Worm (Caenorhabditis elegans) whole organism, L4 larva: ENCODE data around the gene T14G10.8.

Experiments
- D1046.2 ChIP-seq: fragments of 200-800 bp; sonication (Bioruptor generic); IDR thresholded peaks from 2 replicates; pipeline ENCODE4 v1.3.6; 2022; ENCODE audit warnings: missing genetic modification characterization, missing compliant biosample characterization
- F10B5.3 ChIP-seq: sonication (generic microtip); optimal IDR thresholded peaks from 2 replicates; lab custom pipeline; 2016; ENCODE audit warnings: mild to moderate bottlenecking, missing genetic modification characterization, missing compliant biosample characterization
- F44E2.7 ChIP-seq: fragments of 200-800 bp; sonication (Bioruptor generic); IDR thresholded peaks from 2 replicates; pipeline ENCODE4 v2.1.2; 2022; ENCODE audit warnings: missing genetic modification characterization, missing compliant biosample characterization
- ZK337.2 ChIP-seq: fragments of 200-800 bp; sonication (Bioruptor generic); IDR thresholded peaks from 2 replicates; pipeline ENCODE4 v1.3.6; 2022; ENCODE audit warnings: missing genetic modification reagents, missing genetic modification characterization, missing compliant biosample characterization
- aha-1 ChIP-seq: fragments of 150-350 bp; peaks from one replicate; lab custom pipeline; 2014; ENCODE audit warnings: missing biosample characterization, missing genetic modification characterization
- ceh-32 ChIP-seq: sonication (generic microtip); optimal IDR thresholded peaks from 2 replicates; lab custom pipeline; 2016; ENCODE audit warnings: mild to moderate bottlenecking, missing genetic modification characterization, missing compliant biosample characterization; ENCODE audit not compliant: poor library complexity
- ces-1 ChIP-seq: fragments of 150-350 bp; sonication (generic microtip); optimal IDR thresholded peaks from 4 replicates; lab custom pipeline; 2014; ENCODE audit warnings: missing biosample characterization, missing genetic modification reagents, missing genetic modification characterization
- cey-2 ChIP-seq: sonication (generic microtip); optimal IDR thresholded peaks from 3 replicates; lab custom pipeline; 2017; ENCODE audit warnings: missing genetic modification characterization, mild to moderate bottlenecking, missing compliant biosample characterization, antibody characterized with exemption, borderline replicate concordance; ENCODE audit not compliant: insufficient read depth
- ctbp-1 ChIP-seq: fragments of 200-800 bp; sonication (Bioruptor generic); IDR thresholded peaks from 2 replicates; pipeline ENCODE4 v1.3.6; 2022; ENCODE audit warnings: missing genetic modification reagents, missing genetic modification characterization, missing compliant biosample characterization
- daf-19 ChIP-seq: fragments of 200-800 bp; sonication (Bioruptor generic); conservative IDR thresholded peaks from 2 replicates; pipeline ENCODE4 v1.3.6; 2022; ENCODE audit warnings: missing genetic modification characterization, missing compliant biosample characterization
- dmd-6 ChIP-seq: fragments of 200-800 bp; sonication (Bioruptor generic); IDR thresholded peaks from 2 replicates; pipeline ENCODE4 v1.3.6; 2022; ENCODE audit warnings: missing genetic modification reagents, missing genetic modification characterization, missing compliant biosample characterization
- duxl-1 ChIP-seq: sonication (generic microtip); optimal IDR thresholded peaks from 2 replicates; lab custom pipeline; 2016; ENCODE audit warnings: mild to moderate bottlenecking, missing genetic modification characterization, moderate library complexity, missing compliant biosample characterization; ENCODE audit not compliant: poor library complexity
- fkh-10 ChIP-seq: fragments of 150-350 bp; optimal IDR thresholded peaks from 2 replicates; lab custom pipeline; 2014; ENCODE audit warnings: missing biosample characterization, missing genetic modification reagents, missing genetic modification characterization
- fos-1 ChIP-seq: fragments of 150-350 bp; optimal IDR thresholded peaks from 2 replicates; lab custom pipeline; 2014; ENCODE audit warnings: missing biosample characterization, missing genetic modification characterization
- hlh-30 ChIP-seq: sonication (generic microtip); optimal IDR thresholded peaks from 2 replicates; lab custom pipeline; 2017; ENCODE audit warnings: antibody characterized with exemption, mild to moderate bottlenecking, missing genetic modification characterization, missing compliant biosample characterization; ENCODE audit not compliant: insufficient read depth
- lin-1 ChIP-seq: fragments of 200-800 bp; sonication (Bioruptor generic); IDR thresholded peaks from 2 replicates; pipeline ENCODE4 v1.3.6; 2022; ENCODE audit warnings: missing genetic modification reagents, missing genetic modification characterization, missing compliant biosample characterization
- lin-29 ChIP-seq: fragments of 200-800 bp; sonication (Bioruptor generic); IDR thresholded peaks from 2 replicates; pipeline ENCODE4 v1.3.6; 2022; ENCODE audit warnings: missing genetic modification reagents, missing genetic modification characterization, missing compliant biosample characterization
- lin-38 ChIP-seq: fragments of 200-800 bp; sonication (Bioruptor generic); IDR thresholded peaks from 2 replicates; pipeline ENCODE4 v1.3.6; 2022; ENCODE audit warnings: missing genetic modification reagents, missing genetic modification characterization, missing compliant biosample characterization
- lin-39 ChIP-seq: fragments of 150-350 bp; optimal IDR thresholded peaks from 2 replicates; lab custom pipeline; 2014; ENCODE audit warnings: missing biosample characterization, missing genetic modification reagents, missing genetic modification characterization
- lir-3 ChIP-seq: sonication (generic microtip); optimal IDR thresholded peaks from 2 replicates; lab custom pipeline; 2016; ENCODE audit warnings: mild to moderate bottlenecking, missing genetic modification characterization, missing compliant biosample characterization
- mdl-1 ChIP-seq, 2 experiments: fragments of 150-350 bp in 1 of 2; sonication (generic microtip) in 1 of 2; optimal IDR thresholded peaks; 2 replicates each; lab custom pipeline; 2014 to 2017; ENCODE audit warnings: missing biosample characterization in 2 of 2, missing genetic modification characterization in 2 of 2
- mes-2 ChIP-seq: sonication (generic microtip); optimal IDR thresholded peaks from 2 replicates; lab custom pipeline; 2016; ENCODE audit warnings: missing genotype, mild to moderate bottlenecking, missing genetic modification characterization, missing compliant biosample characterization; ENCODE audit not compliant: poor library complexity, severe bottlenecking
- mxl-2 ChIP-seq: fragments of 200-800 bp; sonication (Bioruptor generic); conservative IDR thresholded peaks from 2 replicates; pipeline ENCODE4 v1.3.6; 2022; ENCODE audit warnings: missing genetic modification reagents, missing genetic modification characterization, missing compliant biosample characterization
- mxl-3 ChIP-seq: fragments of 200-800 bp; sonication (Bioruptor generic); optimal IDR thresholded peaks from 2 replicates; lab custom pipeline; 2018; ENCODE audit warnings: mild to moderate bottlenecking, missing genetic modification characterization, missing compliant biosample characterization
- nhr-11 ChIP-seq: fragments of 150-350 bp; optimal IDR thresholded peaks from 2 replicates; lab custom pipeline; 2014; ENCODE audit warnings: missing biosample characterization, missing genetic modification characterization
- nhr-111 ChIP-seq: fragments of 200-800 bp; sonication (Bioruptor generic); optimal IDR thresholded peaks from 2 replicates; lab custom pipeline; 2018; ENCODE audit warnings: mild to moderate bottlenecking, missing genetic modification characterization, missing compliant biosample characterization
- nhr-25 ChIP-seq: sonication (generic microtip); optimal IDR thresholded peaks from 2 replicates; lab custom pipeline; 2017; ENCODE audit warnings: missing genetic modification characterization, mild to moderate bottlenecking, missing compliant biosample characterization, antibody characterized with exemption, moderate library complexity, borderline replicate concordance; ENCODE audit not compliant: insufficient read depth
- nhr-28 ChIP-seq: fragments of 150-350 bp; optimal IDR thresholded peaks from 2 replicates; lab custom pipeline; 2014; ENCODE audit warnings: missing biosample characterization, missing genetic modification characterization
- nhr-41 ChIP-seq: fragments of 200-800 bp; sonication (Bioruptor generic); IDR thresholded peaks from 2 replicates; pipeline ENCODE4 v1.3.6; 2022; ENCODE audit warnings: missing genetic modification reagents, missing genetic modification characterization, missing compliant biosample characterization
- nhr-77 ChIP-seq: fragments of 150-350 bp; optimal IDR thresholded peaks from 2 replicates; lab custom pipeline; 2014; ENCODE audit warnings: missing biosample characterization, missing genetic modification characterization
- php-3 ChIP-seq: fragments of 200-800 bp; sonication (Bioruptor generic); IDR thresholded peaks from 2 replicates; pipeline ENCODE4 v1.3.6; 2022; ENCODE audit warnings: missing genetic modification reagents, missing genetic modification characterization, missing compliant biosample characterization
- skn-1 ChIP-seq: fragments of 150-350 bp; optimal IDR thresholded peaks from 2 replicates; lab custom pipeline; 2014; ENCODE audit warnings: missing biosample characterization, missing genetic modification characterization
- spr-1 ChIP-seq: sonication (generic microtip); optimal IDR thresholded peaks from 2 replicates; lab custom pipeline; 2016; ENCODE audit warnings: mild to moderate bottlenecking, missing genetic modification characterization, missing compliant biosample characterization
- zfp-2 ChIP-seq: sonication (generic microtip); optimal IDR thresholded peaks from 2 replicates; lab custom pipeline; 2016; ENCODE audit warnings: mild to moderate bottlenecking, missing genetic modification characterization, missing compliant biosample characterization

Gene T14G10.8

ce11 chrIV:10174328-10174727 is 27.5 kb upstream of the T14G10.8 start, which contains the start of gene pxf-1:
Gene pxf-1 (minus strand): TSS chrIV:10174341.
- no peak for TF ChIP-seq nhr-11 (tag; lab: Kevin White, UChicago)
- no peak for TF ChIP-seq aha-1
- TF ChIP-seq mxl-2 (GFP tag; lab: Robert Waterston, UW) = no peak
- no peak for TF ChIP-seq lir-3 (tag; lab: Kevin White, UChicago)
- TF ChIP-seq php-3 (GFP tag; lab: Robert Waterston, UW) = no peak
- TF ChIP-seq mdl-1 (tag; optimal IDR thresholded peaks at IDR 0.05; lab: Kevin White, UChicago) = no peak
- TF ChIP-seq skn-1 = no peak
- TF ChIP-seq nhr-41 (GFP tag; lab: Robert Waterston, UW) = no peak
- TF ChIP-seq lin-1 (GFP tag; lab: Robert Waterston, UW) = no peak
- no peak for TF ChIP-seq lin-29 (GFP tag; lab: Robert Waterston, UW)
- TF ChIP-seq nhr-77 (tag; lab: Kevin White, UChicago) = no peak
- TF ChIP-seq ctbp-1 (GFP tag; lab: Robert Waterston, UW) = no peak
- TF ChIP-seq nhr-111 (GFP tag; lab: Kevin White, UChicago) = no peak

ce11 chrIV:10170808-10171207 is 24.0 kb upstream of the T14G10.8 start:
- TF ChIP-seq F44E2.7 (GFP tag; lab: Robert Waterston, UW) = no peak
- TF ChIP-seq fkh-10 (GFP tag; lab: Kevin White, UChicago) = peak; percentile 79
- no peak for TF ChIP-seq mxl-3 (GFP tag; lab: Kevin White, UChicago)
- no peak for TF ChIP-seq ceh-32 (tag; lab: Kevin White, UChicago)
- TF ChIP-seq hlh-30 (tag; lab: Kevin White, UChicago) = no peak
- TF ChIP-seq ces-1 (GFP tag; lab: Kevin White, UChicago) = peak; percentile 92
- no peak for TF ChIP-seq nhr-25 (tag; lab: Kevin White, UChicago)
- TF ChIP-seq D1046.2 (GFP tag; lab: Robert Waterston, UW) = no peak
- no peak for TF ChIP-seq F10B5.3 (tag; lab: Kevin White, UChicago)
- peak; percentile 20 for TF ChIP-seq aha-1
- TF ChIP-seq nhr-11 (tag; lab: Kevin White, UChicago) = no peak
- no peak for TF ChIP-seq skn-1
- no peak for TF ChIP-seq ZK337.2
- TF ChIP-seq fos-1 = no peak
- TF ChIP-seq cey-2 (tag; lab: Kevin White, UChicago) = no peak

ce11 chrIV:10164086-10164485 is 17.3 kb upstream of the T14G10.8 start:
- TF ChIP-seq lin-39 (no peak), lin-38 (GFP tag; lab: Robert Waterston, UW) (peak; percentile 28; the same call in 1 of the 2 replicates)

ce11 chrIV:10161706-10162105 is 14.9 kb upstream of the T14G10.8 start, which contains the start of gene pps-1:
Gene pps-1 (plus strand): TSS chrIV:10162006.
- TF ChIP-seq daf-19 (GFP tag; lab: Robert Waterston, UW) (0 out of 2 replicates have a peak, but pooled peaks have one; percentile 13), fkh-10 (GFP tag; lab: Kevin White, UChicago) (no peak)

ce11 chrIV:10157489-10158088 is 10.8 kb upstream of the T14G10.8 start, which contains the start of gene ttr-53:
Gene ttr-53 (plus strand): TSS chrIV:10158038.
- TF ChIP-seq mes-2 (tag; lab: Kevin White, UChicago) = no peak
- TF ChIP-seq spr-1 = no peak
- TF ChIP-seq aha-1 = peak; percentile 30
- TF ChIP-seq dmd-6 = 0 out of 2 replicates have a peak, but pooled peaks have one; percentile 11
- TF ChIP-seq nhr-28 (tag; lab: Kevin White, UChicago) = no peak
- no peak for TF ChIP-seq F44E2.7 (GFP tag; lab: Robert Waterston, UW)
- TF ChIP-seq daf-19 (GFP tag; lab: Robert Waterston, UW) = no peak
- no peak for TF ChIP-seq duxl-1 (tag; lab: Kevin White, UChicago)
- TF ChIP-seq zfp-2 = no peak
- TF ChIP-seq hlh-30 (tag; lab: Kevin White, UChicago) = no peak
- no peak for TF ChIP-seq lin-39
